Worm (Caenorhabditis elegans): Measurements from ENCODE around the gene idpb-1.

The idpb-1 gene

DNA sequence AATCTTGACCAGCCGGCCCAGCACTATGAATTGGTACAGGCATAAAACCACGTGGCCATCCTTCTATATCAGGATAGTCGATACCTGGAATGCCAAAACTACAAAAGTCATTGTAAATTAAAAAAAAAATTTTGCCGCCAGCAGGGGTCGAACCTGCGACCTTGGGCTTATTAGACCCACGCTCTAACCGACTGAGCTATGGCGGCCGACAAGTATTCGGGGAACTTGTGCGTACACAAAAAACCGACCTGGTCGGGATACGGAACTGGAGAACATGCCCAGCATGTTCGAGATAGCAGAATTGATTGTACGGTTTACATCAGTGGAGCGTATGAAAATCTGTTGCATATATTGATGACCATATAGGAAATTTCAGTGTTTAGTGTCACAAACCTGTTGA is 44.5 kb upstream of the idpb-1 start (continued):
- peak; percentile 61 for TF ChIP-seq vab-7 (GFP tag; IDR thresholded peaks at IDR 0.05)
- peak; percentile 83 for TF ChIP-seq arid-1 (GFP tag; conservative IDR thresholded peaks at IDR 0.05)
- TF ChIP-seq egl-43 (GFP tag; IDR thresholded peaks at IDR 0.05): peak; percentile 88
- peak; percentile 55 for TF ChIP-seq sdz-12 (GFP tag; optimal IDR thresholded peaks at IDR 0.05)
- peak; percentile 86; the same call in 1 of the 2 replicates for TF ChIP-seq Y105C5A.15 (GFP tag; IDR thresholded peaks at IDR 0.05)
- TF ChIP-seq F37D6.2 (tag; optimal IDR thresholded peaks at IDR 0.05): peak; percentile 13
- no peak for TF ChIP-seq fkh-10 (GFP tag; optimal IDR thresholded peaks at IDR 0.05)
- no peak for TF ChIP-seq nhr-11 (tag; optimal IDR thresholded peaks at IDR 0.05)
- peak; percentile 64 for TF ChIP-seq F49E8.2 (tag; optimal IDR thresholded peaks at IDR 0.05; ENCODE audit: borderline replicate concordance)
- no peak for TF ChIP-seq tag-97 (GFP tag; IDR thresholded peaks at IDR 0.05)
- no peak for TF ChIP-seq nhr-76 (tag; optimal IDR thresholded peaks at IDR 0.05)
- TF ChIP-seq ztf-7 (tag; optimal IDR thresholded peaks at IDR 0.05): no peak
- TF ChIP-seq lin-15B (tag; optimal IDR thresholded peaks at IDR 0.05): no peak
- TF ChIP-seq jun-1 (tag; optimal IDR thresholded peaks at IDR 0.05): no peak
- TF ChIP-seq lsy-2 (tag; optimal IDR thresholded peaks at IDR 0.05): peak; percentile 15 to 84
- TF ChIP-seq unc-130 (GFP tag; optimal IDR thresholded peaks at IDR 0.05): peak; percentile 45
- TF ChIP-seq ceh-28 (tag; optimal IDR thresholded peaks at IDR 0.05): no peak
- TF ChIP-seq nhr-102 (tag; optimal IDR thresholded peaks at IDR 0.05): peak; percentile 60
- peak; percentile 74; the same call in 1 of the 2 replicates for TF ChIP-seq pha-4 (GFP tag; IDR thresholded peaks at IDR 0.05)
- TF ChIP-seq pha-4 (tag; optimal IDR thresholded peaks at IDR 0.05): no peak
- TF ChIP-seq nhr-28 (tag; optimal IDR thresholded peaks at IDR 0.05): peak; percentile 38
- no peak for TF ChIP-seq aly-2 (tag; optimal IDR thresholded peaks at IDR 0.05)
- TF ChIP-seq F10B5.3 (tag; optimal IDR thresholded peaks at IDR 0.05): peak; percentile 63
- peak; percentile 50 for TF ChIP-seq spr-1 (tag; optimal IDR thresholded peaks at IDR 0.05)

ce11 chrII:5058036-5058435 is 43.7 kb upstream of the idpb-1 start, which contains the start of gene C27A2.12:
TSS of gene C27A2.12 (minus strand) at chrII:5058136.
- TF ChIP-seq nhr-11 (tag; optimal IDR thresholded peaks at IDR 0.05): no peak
- no peak for TF ChIP-seq ama-1 (optimal IDR thresholded peaks at IDR 0.05)
- TF ChIP-seq ceh-82 (tag; optimal IDR thresholded peaks at IDR 0.05): no peak
- no peak for TF ChIP-seq madf-5 (GFP tag; IDR thresholded peaks at IDR 0.05)
- TF ChIP-seq F49E8.2 (tag; optimal IDR thresholded peaks at IDR 0.05; ENCODE audit: borderline replicate concordance): no peak
- TF ChIP-seq ctbp-1 (GFP tag; IDR thresholded peaks at IDR 0.05): no peak
- no peak for TF ChIP-seq hmg-1.1 (GFP tag; IDR thresholded peaks at IDR 0.05)
- TF ChIP-seq nhr-42 (GFP tag; IDR thresholded peaks at IDR 0.05): no peak
- no peak for TF ChIP-seq aha-1 (tag)
- TF ChIP-seq nhr-10 (tag; optimal IDR thresholded peaks at IDR 0.05): no peak
- TF ChIP-seq attf-4 (tag; optimal IDR thresholded peaks at IDR 0.05): no peak
- TF ChIP-seq hlh-11 (tag; optimal IDR thresholded peaks at IDR 0.05): no peak
- no peak for TF ChIP-seq php-3 (GFP tag; IDR thresholded peaks at IDR 0.05)
- no peak for TF ChIP-seq zfp-3 (GFP tag; conservative IDR thresholded peaks at IDR 0.05)
- TF ChIP-seq mdt-29 (GFP tag; IDR thresholded peaks at IDR 0.05): no peak
- no peak for TF ChIP-seq lir-3 (tag; optimal IDR thresholded peaks at IDR 0.05)

- TF ChIP-seq nhr-25 (tag; optimal IDR thresholded peaks at IDR 0.05; ENCODE audit: borderline replicate concordance, insufficient read depth): no peak
- TF ChIP-seq daf-8 (GFP tag; IDR thresholded peaks at IDR 0.05): no peak
- TF ChIP-seq fos-1 (tag; optimal IDR thresholded peaks at IDR 0.05): no peak
- no peak for TF ChIP-seq nhr-111 (GFP tag; optimal IDR thresholded peaks at IDR 0.05)
- no peak for TF ChIP-seq ZK337.2 (GFP tag; IDR thresholded peaks at IDR 0.05)
- no peak for TF ChIP-seq sdz-12 (GFP tag; optimal IDR thresholded peaks at IDR 0.05)
- TF ChIP-seq zag-1 (tag; optimal IDR thresholded peaks at IDR 0.05): no peak
- TF ChIP-seq pqm-1 (tag; optimal IDR thresholded peaks at IDR 0.05): no peak
- TF ChIP-seq aha-1 (tag): no peak
- TF ChIP-seq ces-1 (GFP tag; optimal IDR thresholded peaks at IDR 0.05): no peak
These were observed 41.1 kb upstream of the idpb-1 start, which contains the start of gene pho-12 for ce11 chrII:5060719-5061118. TSS of gene pho-12 (minus strand) at chrII:5060819.
